Fruit fly (Drosophila melanogaster) whole organism, embryonic: Measurements from ENCODE around the gene CG17029.

Experiments
- ATbp ChIP-seq: fragments of 200-800 bp; sonication (Bioruptor generic); optimal IDR thresholded peaks from 2 replicates; lab custom pipeline; 2017; ENCODE audit warnings: missing biosample characterization, mild to moderate bottlenecking, missing genetic modification characterization, missing genetic modification reagents
- BtbVII ChIP-seq: fragments of 200-800 bp; sonication (Bioruptor generic); optimal IDR thresholded peaks from 3 replicates; lab custom pipeline; 2017; ENCODE audit warnings: missing biosample characterization, mild to moderate bottlenecking, missing genetic modification characterization
- Bteb2 ChIP-seq: fragments of 200-800 bp; sonication (Bioruptor generic); optimal IDR thresholded peaks from 2 replicates; lab custom pipeline; 2016; ENCODE audit warnings: missing biosample characterization, missing genetic modification characterization
- CG11723 ChIP-seq: fragments of 200-800 bp; sonication (Bioruptor generic); optimal IDR thresholded peaks from 2 replicates; lab custom pipeline; 2017; ENCODE audit warnings: missing biosample characterization, mild to moderate bottlenecking, missing genetic modification characterization
- CG12104 ChIP-seq: fragments of 200-800 bp; sonication (Bioruptor generic); optimal IDR thresholded peaks from 3 replicates; lab custom pipeline; 2016; ENCODE audit warnings: missing biosample characterization, missing genetic modification characterization
- CG13123 ChIP-seq: fragments of 200-800 bp; sonication (Bioruptor generic); optimal IDR thresholded peaks from 2 replicates; lab custom pipeline; 2016; ENCODE audit warnings: missing biosample characterization, missing genetic modification characterization
- CG15514 ChIP-seq: fragments of 200-800 bp; sonication (Bioruptor generic); optimal IDR thresholded peaks from 3 replicates; lab custom pipeline; 2017; ENCODE audit warnings: missing biosample characterization, missing genetic modification characterization, mild to moderate bottlenecking, moderate library complexity, missing genetic modification reagents
- CG16815 ChIP-seq: fragments of 200-800 bp; sonication (Bioruptor generic); optimal IDR thresholded peaks from 3 replicates; lab custom pipeline; 2017; ENCODE audit warnings: missing biosample characterization, mild to moderate bottlenecking, missing genetic modification characterization
- CG17359 ChIP-seq: fragments of 200-800 bp; sonication (Bioruptor generic); optimal IDR thresholded peaks from 3 replicates; lab custom pipeline; 2018; ENCODE audit warnings: missing biosample characterization, mild to moderate bottlenecking, missing genetic modification characterization, moderate library complexity
- CG17361 ChIP-seq: fragments of 200-800 bp; sonication (Bioruptor generic); IDR thresholded peaks from 3 replicates; pipeline ENCODE4 v1.3.6; 2022; ENCODE audit warnings: missing biosample characterization, missing genetic modification characterization
- CG17829 ChIP-seq: fragments of 200-800 bp; optimal IDR thresholded peaks from 2 replicates; lab custom pipeline; 2019; ENCODE audit warnings: missing biosample characterization, mild to moderate bottlenecking, missing genetic modification characterization, moderate library complexity
- CG1792 ChIP-seq: fragments of 200-800 bp; sonication (Bioruptor generic); optimal IDR thresholded peaks from 2 replicates; lab custom pipeline; 2016; ENCODE audit warnings: missing biosample characterization, missing genetic modification characterization
- CG18599 ChIP-seq: fragments of 200-800 bp; sonication (Bioruptor generic); optimal IDR thresholded peaks from 3 replicates; lab custom pipeline; 2017; ENCODE audit warnings: missing biosample characterization, missing genetic modification characterization, mild to moderate bottlenecking, moderate library complexity, missing genetic modification reagents
- CG2116 ChIP-seq: fragments of 200-800 bp; sonication (Bioruptor generic); optimal IDR thresholded peaks from 3 replicates; lab custom pipeline; 2018; ENCODE audit warnings: missing biosample characterization, mild to moderate bottlenecking, missing genetic modification characterization
- CG2199 ChIP-seq: fragments of 200-800 bp; sonication (Bioruptor generic); IDR thresholded peaks from 3 replicates; pipeline ENCODE4 v1.3.6; 2022; ENCODE audit warnings: missing biosample characterization, missing genetic modification characterization
- CG30431 ChIP-seq: fragments of 200-800 bp; sonication (Bioruptor generic); optimal IDR thresholded peaks from 2 replicates; lab custom pipeline; 2017; ENCODE audit warnings: missing biosample characterization, missing genetic modification characterization
- CG31365 ChIP-seq: fragments of 200-800 bp; sonication (Bioruptor generic); optimal IDR thresholded peaks from 2 replicates; lab custom pipeline; 2018; ENCODE audit warnings: missing biosample characterization, mild to moderate bottlenecking, missing genetic modification characterization
- CG33213 ChIP-seq: fragments of 200-800 bp; sonication (Bioruptor generic); optimal IDR thresholded peaks from 3 replicates; lab custom pipeline; 2016; ENCODE audit warnings: missing biosample characterization, missing genetic modification characterization
- CG5180 ChIP-seq: fragments of 200-800 bp; sonication (Bioruptor generic); optimal IDR thresholded peaks from 3 replicates; lab custom pipeline; 2017; ENCODE audit warnings: missing biosample characterization, missing genetic modification characterization, mild to moderate bottlenecking, moderate library complexity, missing genetic modification reagents
- CG6175 ChIP-seq: fragments of 200-800 bp; sonication (Bioruptor generic); IDR thresholded peaks from 3 replicates; pipeline ENCODE4 v1.3.6; 2022; ENCODE audit warnings: missing biosample characterization, missing genetic modification characterization
- CG6254 ChIP-seq: fragments of 200-800 bp; sonication (Bioruptor generic); optimal IDR thresholded peaks from 3 replicates; lab custom pipeline; 2017; ENCODE audit warnings: mild to moderate bottlenecking, missing biosample characterization, missing genetic modification reagents, missing genetic modification characterization
- CG9437 ChIP-seq: fragments of 200-800 bp; sonication (Bioruptor generic); optimal IDR thresholded peaks from 2 replicates; lab custom pipeline; 2018; ENCODE audit warnings: missing biosample characterization, mild to moderate bottlenecking, missing genetic modification characterization
- Dad ChIP-seq: fragments of 200-800 bp; sonication (Bioruptor generic); optimal IDR thresholded peaks from 3 replicates; lab custom pipeline; 2016; ENCODE audit warnings: missing biosample characterization, missing genetic modification characterization
- Dp ChIP-seq: fragments of 200-800 bp; sonication (Bioruptor generic); optimal IDR thresholded peaks from 2 replicates; lab custom pipeline; 2018; ENCODE audit warnings: missing biosample characterization, mild to moderate bottlenecking, missing genetic modification characterization, moderate library complexity
- H2.0 ChIP-seq: fragments of 200-800 bp; sonication (Bioruptor generic); IDR thresholded peaks from 2 replicates; pipeline ENCODE4 v1.3.6; 2022; ENCODE audit warnings: missing biosample characterization, missing genetic modification characterization
- Hr51 ChIP-seq, 2 experiments: fragments of 200-800 bp; sonication (Bioruptor generic); optimal IDR thresholded peaks; 2 replicates in 1 of 2; 3 replicates in 1 of 2; lab custom pipeline; 2016 to 2018; ENCODE audit warnings: missing biosample characterization in 2 of 2, missing genetic modification characterization in 2 of 2, mild to moderate bottlenecking in 1 of 2, moderate library complexity in 1 of 2
- MBD-R2 ChIP-seq: fragments of 200-800 bp; sonication (Bioruptor generic); IDR thresholded peaks from 2 replicates; pipeline ENCODE4 v1.3.6; 2022; ENCODE audit warnings: missing biosample characterization, missing genetic modification characterization
- Max ChIP-seq: fragments of 200-800 bp; sonication (Bioruptor generic); optimal IDR thresholded peaks from 2 replicates; lab custom pipeline; 2016; ENCODE audit warnings: missing biosample characterization, mild to moderate bottlenecking, missing genetic modification characterization
- Meics ChIP-seq: fragments of 200-800 bp; sonication (Bioruptor generic); optimal IDR thresholded peaks from 2 replicates; lab custom pipeline; 2017; ENCODE audit warnings: missing biosample characterization, mild to moderate bottlenecking, missing genetic modification characterization
- Nf-YC ChIP-seq: fragments of 200-800 bp; optimal IDR thresholded peaks from 3 replicates; lab custom pipeline; 2019; ENCODE audit warnings: missing biosample characterization, mild to moderate bottlenecking, missing genetic modification characterization, moderate library complexity
- Ptx1 ChIP-seq: fragments of 200-800 bp; sonication (Bioruptor generic); IDR thresholded peaks from 2 replicates; pipeline ENCODE4 v1.3.6; 2022; ENCODE audit warnings: missing biosample characterization, missing genetic modification characterization
- Tbp ChIP-seq: fragments of >200 bp; optimal IDR thresholded peaks from 2 replicates; lab custom pipeline; 2018; ENCODE audit warnings: missing biosample characterization, missing genetic modification characterization
- ap ChIP-seq: fragments of 200-800 bp; sonication (Bioruptor generic); IDR thresholded peaks from 2 replicates; pipeline ENCODE4 v1.3.6; 2022; ENCODE audit warnings: missing biosample characterization, missing genetic modification characterization
- ash1 ChIP-seq: fragments of 200-800 bp; sonication (Bioruptor generic); optimal IDR thresholded peaks from 2 replicates; lab custom pipeline; 2018; ENCODE audit warnings: missing biosample characterization, mild to moderate bottlenecking, missing genetic modification characterization
- chm ChIP-seq: fragments of 200-800 bp; sonication (Bioruptor generic); IDR thresholded peaks from 2 replicates; pipeline ENCODE4 v1.3.6; 2022; ENCODE audit warnings: missing biosample characterization, missing genetic modification characterization
- crol ChIP-seq: fragments of 200-800 bp; sonication (Bioruptor generic); IDR thresholded peaks from 2 replicates; pipeline ENCODE4 v1.3.6; 2022; ENCODE audit warnings: missing biosample characterization, missing genetic modification characterization
- danr ChIP-seq: fragments of 200-800 bp; sonication (Bioruptor generic); IDR thresholded peaks from 2 replicates; pipeline ENCODE4 v1.3.6; 2022; ENCODE audit warnings: missing biosample characterization, missing genetic modification characterization
- dpn ChIP-seq, 2 experiments: fragments of 200-800 bp; sonication (Bioruptor generic); optimal IDR thresholded peaks; 3 replicates each; lab custom pipeline; 2016; ENCODE audit warnings: missing biosample characterization in 2 of 2, missing genetic modification characterization in 2 of 2
- grau ChIP-seq: fragments of 200-800 bp; optimal IDR thresholded peaks from 3 replicates; lab custom pipeline; 2019; ENCODE audit warnings: missing biosample characterization, mild to moderate bottlenecking, missing genetic modification characterization, moderate library complexity
- her ChIP-seq: fragments of 200-800 bp; sonication (Bioruptor generic); optimal IDR thresholded peaks from 2 replicates; lab custom pipeline; 2016; ENCODE audit warnings: missing biosample characterization, missing genetic modification characterization
- inv ChIP-seq: fragments of 200-800 bp; sonication (Bioruptor generic); IDR thresholded peaks from 2 replicates; pipeline ENCODE4 v1.3.6; 2022; ENCODE audit warnings: missing biosample characterization, missing genetic modification characterization; ENCODE audit not compliant: partially characterized antibody
- kni ChIP-seq: fragments of 200-800 bp; sonication (Bioruptor generic); optimal IDR thresholded peaks from 3 replicates; lab custom pipeline; 2017; ENCODE audit warnings: mild to moderate bottlenecking, missing biosample characterization, missing genetic modification reagents, missing genetic modification characterization
- lab ChIP-seq: fragments of 200-800 bp; sonication (Bioruptor generic); optimal IDR thresholded peaks from 3 replicates; lab custom pipeline; 2017; ENCODE audit warnings: missing biosample characterization, missing genetic modification characterization, mild to moderate bottlenecking, moderate library complexity, missing genetic modification reagents
- nom ChIP-seq: fragments of 200-800 bp; sonication (Bioruptor generic); optimal IDR thresholded peaks from 2 replicates; lab custom pipeline; 2017; ENCODE audit warnings: missing biosample characterization, missing genetic modification characterization, mild to moderate bottlenecking, moderate library complexity, missing genetic modification reagents
- pfk ChIP-seq: fragments of 200-800 bp; sonication (Bioruptor generic); optimal IDR thresholded peaks from 2 replicates; lab custom pipeline; 2018; ENCODE audit warnings: missing biosample characterization, mild to moderate bottlenecking, missing genetic modification characterization, moderate library complexity
- pum ChIP-seq: fragments of 200-800 bp; sonication (Bioruptor generic); optimal IDR thresholded peaks from 2 replicates; lab custom pipeline; 2016; ENCODE audit warnings: missing biosample characterization, missing genetic modification characterization
- sens-2 ChIP-seq: fragments of 200-800 bp; sonication (Bioruptor generic); IDR thresholded peaks from 2 replicates; pipeline ENCODE4 v1.3.6; 2022; ENCODE audit warnings: missing biosample characterization, missing genetic modification characterization
- slp2 ChIP-seq: fragments of 200-800 bp; sonication (Bioruptor generic); optimal IDR thresholded peaks from 2 replicates; lab custom pipeline; 2016; ENCODE audit warnings: missing biosample characterization, missing genetic modification characterization
- tup ChIP-seq: fragments of 200-800 bp; sonication (Bioruptor generic); optimal IDR thresholded peaks from 2 replicates; lab custom pipeline; 2016; ENCODE audit warnings: missing biosample characterization, mild to moderate bottlenecking, missing genetic modification characterization, moderate library complexity

CG17029 gene

dm6 chr3L:15999358-16000005 is 22.8 kb downstream of the CG17029 start (continued):
- no peak for TF ChIP-seq CG33213 (GFP tag; lab: Kevin White, UChicago)
- TF ChIP-seq CG16815 (GFP tag; lab: Kevin White, UChicago), result no peak
- TF ChIP-seq Nf-YC (tag; lab: Kevin White, UChicago), result no peak
- TF ChIP-seq tup, result no peak
- TF ChIP-seq Ptx1 (GFP tag; lab: Robert Waterston, UW), result no peak; the same call in none of the 2 replicates
- TF ChIP-seq CG17829 (tag; lab: Kevin White, UChicago), result peak; percentile 37
- peak; percentile 24 for TF ChIP-seq CG5180 (GFP tag; lab: Kevin White, UChicago)
- no peak for TF ChIP-seq CG2116
- no peak for TF ChIP-seq nom
- peak; percentile 50 for TF ChIP-seq crol (GFP tag; lab: Robert Waterston, UW)
- TF ChIP-seq CG1792 (GFP tag; lab: Kevin White, UChicago), result no peak
- TF ChIP-seq ATbp (GFP tag; lab: Kevin White, UChicago), result peak; percentile 31
- TF ChIP-seq Bteb2 (GFP tag; lab: Kevin White, UChicago), result no peak
- TF ChIP-seq pum, result no peak
- TF ChIP-seq CG13123 (GFP tag; lab: Kevin White, UChicago), result no peak
- peak; percentile 5 for TF ChIP-seq CG6254 (GFP tag; lab: Kevin White, UChicago)
- TF ChIP-seq Hr51 (GFP tag; optimal IDR thresholded peaks at IDR 0.05; lab: Kevin White, UChicago), result peak; percentile 49 to 65
- peak; percentile 52 for TF ChIP-seq BtbVII (GFP tag; lab: Kevin White, UChicago)
- TF ChIP-seq kni (GFP tag; lab: Kevin White, UChicago), result no peak
- TF ChIP-seq H2.0 (GFP tag; lab: Robert Waterston, UW), result 0 out of 2 replicates have a peak, but pooled peaks have one; percentile 10
- no peak; the same call in 1 of the 2 replicates for TF ChIP-seq MBD-R2
- no peak for TF ChIP-seq inv
- no peak for TF ChIP-seq ap
- TF ChIP-seq Meics (GFP tag; lab: Kevin White, UChicago), result peak; percentile 46
- TF ChIP-seq CG17361 (GFP tag; lab: Robert Waterston, UW), result peak; percentile 44; the same call in 1 of the 3 replicates
- no peak for TF ChIP-seq CG11723 (GFP tag; lab: Kevin White, UChicago)
- TF ChIP-seq CG31365 (tag; lab: Kevin White, UChicago), result no peak
- TF ChIP-seq sens-2 (GFP tag; lab: Robert Waterston, UW), result no peak
- peak; percentile 80 for TF ChIP-seq lab (GFP tag; lab: Kevin White, UChicago)
- TF ChIP-seq pfk (GFP tag; lab: Kevin White, UChicago), result peak; percentile 35
- no peak for TF ChIP-seq CG6175 (GFP tag; lab: Robert Waterston, UW)
- no peak for TF ChIP-seq danr
- TF ChIP-seq CG17359 (tag; lab: Kevin White, UChicago), result peak; percentile 3
- TF ChIP-seq dpn (GFP tag; optimal IDR thresholded peaks at IDR 0.05; lab: Kevin White, UChicago), result peak in 1 of 2 experiments; percentile 52
- peak; percentile 51 for TF ChIP-seq CG15514 (GFP tag; lab: Kevin White, UChicago)
- no peak for TF ChIP-seq CG30431
- peak; percentile 3 for TF ChIP-seq CG12104 (GFP tag; lab: Kevin White, UChicago)
- 0 out of 3 replicates have a peak, but pooled peaks have one; percentile 24 for TF ChIP-seq CG2199 (GFP tag; lab: Robert Waterston, UW)
- peak; percentile 47 for TF ChIP-seq CG18599 (GFP tag; lab: Kevin White, UChicago)
- TF ChIP-seq CG9437, result no peak
- no peak for TF ChIP-seq her
- TF ChIP-seq Dp (GFP tag; lab: Kevin White, UChicago), result no peak
- no peak; the same call in 1 of the 2 replicates for TF ChIP-seq chm (GFP tag; lab: Robert Waterston, UW)
- no peak for TF ChIP-seq slp2 (GFP tag; lab: Kevin White, UChicago)
- no peak for TF ChIP-seq Max (GFP tag; lab: Kevin White, UChicago)
- TF ChIP-seq ash1 (GFP tag; lab: Kevin White, UChicago), result no peak
- peak; percentile 79 for TF ChIP-seq grau (tag; lab: Kevin White, UChicago)
- no peak for TF ChIP-seq Tbp (GFP tag; lab: Kevin White, UChicago)
- no peak for TF ChIP-seq Dad (GFP tag; lab: Kevin White, UChicago)
